Fruit fly (Drosophila melanogaster): Measurements from ENCODE around the gene CG3919.

DNA sequence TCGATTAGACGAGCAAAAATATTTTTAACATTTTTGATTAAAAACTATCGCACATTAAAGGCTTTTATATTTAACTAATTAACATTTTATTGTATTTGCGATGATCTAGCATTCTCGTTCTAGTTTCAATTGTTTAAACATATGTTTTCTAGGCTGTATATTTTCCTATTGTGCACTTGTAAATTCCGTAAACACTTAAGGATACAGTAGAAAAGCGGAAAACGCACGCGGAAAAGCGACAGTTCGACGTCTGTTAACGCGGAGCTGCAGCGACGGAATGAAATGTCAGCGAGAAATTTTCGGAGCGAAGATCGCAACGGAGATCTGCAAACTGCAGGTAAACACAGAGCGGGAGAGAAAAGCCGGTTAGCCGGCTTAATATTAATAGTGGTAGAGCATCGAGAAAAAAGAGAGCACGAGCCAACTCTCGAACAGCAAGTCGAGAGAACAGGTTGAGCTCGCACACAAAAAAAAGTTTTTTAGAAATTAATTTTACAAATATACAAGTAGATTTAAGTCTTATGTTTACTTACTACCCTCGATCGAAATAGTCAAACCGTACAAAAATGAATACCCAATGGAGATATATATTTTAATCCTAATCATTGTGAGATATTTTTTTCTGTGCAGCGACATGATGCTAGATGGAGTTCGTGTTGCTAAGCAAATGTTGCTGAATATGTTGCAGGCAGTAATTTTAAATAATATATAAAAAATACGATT lies 38.1 kb downstream of the CG3919 start:
- peak; percentile 29 for TF ChIP-seq bab1 (GFP tag; optimal IDR thresholded peaks at IDR 0.05)
- no peak for TF ChIP-seq Mnt (GFP tag; optimal IDR thresholded peaks at IDR 0.05)
